Fruit fly (Drosophila melanogaster) whole organism, adult: Measurements from ENCODE around the gene how.
A peak's percentile ranks its signal among the peaks of the same experiment; 100 is the strongest.

Experiments
- CG12768 ChIP-seq: fragments of 200-800 bp; sonication (Bioruptor generic); optimal IDR thresholded peaks from 2 replicates; lab custom pipeline; 2017; ENCODE audit warnings: missing biosample characterization, missing genetic modification characterization, mild to moderate bottlenecking, moderate library complexity, missing genetic modification reagents
- CG33017 ChIP-seq: fragments of 200-800 bp; sonication (Bioruptor generic); optimal IDR thresholded peaks from 2 replicates; lab custom pipeline; 2018; ENCODE audit warnings: missing biosample characterization, mild to moderate bottlenecking, missing genetic modification characterization, moderate library complexity
- CG7101 ChIP-seq: fragments of 200-800 bp; sonication (Bioruptor generic); optimal IDR thresholded peaks from 2 replicates; lab custom pipeline; 2018; ENCODE audit warnings: missing biosample characterization, mild to moderate bottlenecking, missing genetic modification characterization, moderate library complexity
- Crg-1 ChIP-seq: fragments of 200-800 bp; sonication (Bioruptor generic); optimal IDR thresholded peaks from 2 replicates; lab custom pipeline; 2016; ENCODE audit warnings: missing biosample characterization, missing genetic modification characterization
- Hr96 ChIP-seq: fragments of 200-800 bp; sonication (Bioruptor generic); optimal IDR thresholded peaks from 2 replicates; lab custom pipeline; 2016; ENCODE audit warnings: missing biosample characterization, missing genetic modification characterization
- Mnt ChIP-seq: fragments of 200-800 bp; sonication (Bioruptor generic); optimal IDR thresholded peaks from 2 replicates; lab custom pipeline; 2016; ENCODE audit warnings: missing biosample characterization, mild to moderate bottlenecking, missing genetic modification characterization
- cic ChIP-seq: fragments of 200-800 bp; sonication (Bioruptor generic); optimal IDR thresholded peaks from 2 replicates; lab custom pipeline; 2017; ENCODE audit warnings: missing biosample characterization, mild to moderate bottlenecking, missing genetic modification characterization, moderate library complexity
- cnc ChIP-seq, 2 experiments: fragments of >200 bp; optimal IDR thresholded peaks; 2 replicates each; lab custom pipeline; 2017
- kay ChIP-seq: fragments of 200-800 bp; sonication (Bioruptor generic); peaks from one replicate; lab custom pipeline; 2016; ENCODE audit warnings: missing biosample characterization, missing genetic modification characterization, borderline replicate concordance
- ovo ChIP-seq: fragments of 200-800 bp; sonication (Bioruptor generic); optimal IDR thresholded peaks from 2 replicates; lab custom pipeline; 2016; ENCODE audit warnings: missing biosample characterization, missing genetic modification characterization
- tj ChIP-seq: fragments of 200-800 bp; sonication (Bioruptor generic); optimal IDR thresholded peaks from 3 replicates; lab custom pipeline; 2017; ENCODE audit warnings: missing biosample characterization, mild to moderate bottlenecking, missing genetic modification characterization, moderate library complexity
- toe ChIP-seq: fragments of 200-800 bp; sonication (Bioruptor generic); optimal IDR thresholded peaks from 2 replicates; lab custom pipeline; 2016; ENCODE audit warnings: missing biosample characterization, missing genetic modification characterization

DNA sequence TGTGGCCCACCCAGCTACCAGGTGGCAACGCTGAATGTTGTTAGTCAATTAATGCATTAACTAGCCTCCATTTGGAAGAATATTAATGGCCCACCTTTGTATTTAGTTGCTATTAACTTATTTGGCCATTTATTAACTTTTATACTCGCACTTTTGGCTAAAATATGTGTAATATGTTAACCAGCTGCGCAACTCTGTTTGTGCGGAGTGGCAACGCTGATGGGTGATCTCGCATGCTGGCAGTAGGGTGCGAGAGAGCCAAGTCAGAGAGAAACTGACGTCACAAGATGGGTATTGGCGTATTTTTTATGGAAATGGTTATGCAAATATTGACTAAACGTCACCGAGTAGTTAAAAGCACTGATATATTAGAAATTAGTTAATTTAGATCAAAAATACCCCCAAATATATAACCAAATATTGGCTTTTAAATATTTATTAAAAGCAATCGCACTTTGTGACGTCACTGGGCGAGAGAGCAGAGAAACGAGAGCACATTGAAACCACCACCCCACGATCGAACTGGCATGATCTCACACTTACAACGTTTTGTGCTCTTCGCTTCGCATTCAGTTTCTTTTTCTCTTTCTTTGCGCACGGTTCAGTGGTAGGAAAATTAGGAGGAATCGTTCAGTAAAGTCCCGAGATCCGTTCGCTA is at the start of gene how:
- TF ChIP-seq toe (GFP tag; lab: Kevin White, UChicago) = no peak
- peak; percentile 55 for TF ChIP-seq Crg-1 (GFP tag; lab: Kevin White, UChicago)
- TF ChIP-seq Hr96 (GFP tag; lab: Kevin White, UChicago) = no peak
- peak; percentile 42 for TF ChIP-seq CG7101 (tag; lab: Kevin White, UChicago)
- no peak for TF ChIP-seq tj
- TF ChIP-seq kay (GFP tag; lab: Kevin White, UChicago) = no peak
- peak; percentile 47 for TF ChIP-seq cic
- TF ChIP-seq CG12768 (GFP tag; lab: Kevin White, UChicago) = no peak
- peak; percentile 8 for TF ChIP-seq ovo
- peak; percentile 37 for TF ChIP-seq CG33017 (tag; lab: Kevin White, UChicago)
- TF ChIP-seq Mnt = peak; percentile 47
- TF ChIP-seq cnc (optimal IDR thresholded peaks at IDR 0.05; lab: Kevin White, UChicago) = no peak
